Worm (Caenorhabditis elegans) whole organism, young adult: ENCODE results near the gene F35D2.6.

Experiments
- C06A6.2 ChIP-seq: fragments of 200-800 bp; sonication (Bioruptor generic); conservative IDR thresholded peaks from 2 replicates; pipeline ENCODE4 v1.3.6; 2022; ENCODE audit warnings: missing genetic modification characterization, missing compliant biosample characterization
- F55B11.4 ChIP-seq: sonication (generic microtip); optimal IDR thresholded peaks from 2 replicates; lab custom pipeline; 2016; ENCODE audit warnings: missing compliant biosample characterization, missing genetic modification characterization, borderline replicate concordance; ENCODE audit not compliant: insufficient read depth
- F57A8.1 ChIP-seq: fragments of 200-800 bp; sonication (Bioruptor generic); optimal IDR thresholded peaks from 2 replicates; lab custom pipeline; 2018; ENCODE audit warnings: mild to moderate bottlenecking, missing genetic modification characterization, moderate library complexity, missing compliant biosample characterization
- Y53F4B.3 ChIP-seq: fragments of 200-800 bp; sonication (Bioruptor generic); IDR thresholded peaks from 2 replicates; pipeline ENCODE4 v1.3.6; 2022; ENCODE audit warnings: missing genetic modification reagents, missing genetic modification characterization, missing compliant biosample characterization
- Y95B8A.8 ChIP-seq: fragments of 200-800 bp; sonication (Bioruptor generic); IDR thresholded peaks from 2 replicates; pipeline ENCODE4 v1.3.6; 2022; ENCODE audit warnings: missing genetic modification reagents, missing genetic modification characterization, missing compliant biosample characterization
- akir-1 ChIP-seq: fragments of 200-800 bp; sonication (Bioruptor generic); optimal IDR thresholded peaks from 2 replicates; lab custom pipeline; 2018; ENCODE audit warnings: mild to moderate bottlenecking, missing genetic modification characterization, moderate library complexity, missing compliant biosample characterization
- athp-1 ChIP-seq: sonication (generic microtip); optimal IDR thresholded peaks from 2 replicates; lab custom pipeline; 2017; ENCODE audit warnings: mild to moderate bottlenecking, missing genetic modification characterization, missing compliant biosample characterization
- ceh-27 ChIP-seq: fragments of 200-800 bp; sonication (Bioruptor generic); optimal IDR thresholded peaks from 2 replicates; lab custom pipeline; 2018; ENCODE audit warnings: mild to moderate bottlenecking, missing genetic modification characterization, moderate library complexity, missing compliant biosample characterization
- efl-1 ChIP-seq: fragments of 150-350 bp; optimal IDR thresholded peaks from 2 replicates; lab custom pipeline; 2014; ENCODE audit warnings: missing biosample characterization, missing genetic modification reagents, missing genetic modification characterization
- hlh-12 ChIP-seq: sonication (generic microtip); optimal IDR thresholded peaks from 2 replicates; lab custom pipeline; 2016; ENCODE audit warnings: missing genetic modification characterization, missing compliant biosample characterization
- nfya-1 ChIP-seq: sonication (generic microtip); optimal IDR thresholded peaks from 2 replicates; lab custom pipeline; 2017; ENCODE audit warnings: antibody characterized with exemption, missing compliant biosample characterization, missing genetic modification characterization, borderline replicate concordance; ENCODE audit not compliant: insufficient read depth
- nhr-179 ChIP-seq: sonication (generic microtip); optimal IDR thresholded peaks from 2 replicates; lab custom pipeline; 2016; ENCODE audit warnings: mild to moderate bottlenecking, missing genetic modification characterization, missing compliant biosample characterization
- snpc-1.3 ChIP-seq: sonication (generic microtip); optimal IDR thresholded peaks from 2 replicates; lab custom pipeline; 2017; ENCODE audit warnings: missing genetic modification characterization, mild to moderate bottlenecking, missing compliant biosample characterization, antibody characterized with exemption, moderate library complexity, missing genotype, missing genetic modification reagents; ENCODE audit not compliant: insufficient read depth
- unc-130 ChIP-seq: sonication (generic microtip); optimal IDR thresholded peaks from 2 replicates; lab custom pipeline; 2016; ENCODE audit warnings: missing genetic modification reagents, missing genetic modification characterization, missing compliant biosample characterization

DNA sequence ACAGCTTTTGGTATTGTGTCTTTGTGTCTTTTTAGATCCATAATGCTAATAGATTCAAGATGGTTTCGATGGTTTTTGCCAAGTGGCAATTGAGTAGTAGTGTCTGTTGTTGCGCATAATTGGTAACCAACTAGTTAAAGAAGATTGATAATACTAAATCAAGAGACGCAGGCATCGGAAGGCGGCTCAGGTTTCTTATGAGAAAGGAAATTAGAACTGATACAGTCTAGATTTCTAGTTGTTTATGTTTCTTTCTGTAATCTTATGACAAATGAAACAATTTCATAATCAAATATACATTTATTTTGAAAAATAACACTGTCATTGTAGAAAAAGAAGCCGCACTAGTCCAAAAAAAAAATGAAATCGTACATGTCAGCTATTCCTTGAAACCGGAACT, 23.7 kb upstream of the F35D2.6 start, which contains the start of gene ZK1290.10:
- no peak for TF ChIP-seq Y95B8A.8
- TF ChIP-seq nhr-179 (tag; lab: Kevin White, UChicago) = no peak
- TF ChIP-seq hlh-12 = no peak
- no peak for TF ChIP-seq akir-1 (GFP tag; lab: Kevin White, UChicago)
- TF ChIP-seq unc-130 (GFP tag; lab: Kevin White, UChicago) = no peak
- TF ChIP-seq F57A8.1 (GFP tag; lab: Kevin White, UChicago) = no peak
- no peak for TF ChIP-seq Y53F4B.3 (GFP tag; lab: Robert Waterston, UW)
- no peak for TF ChIP-seq athp-1 (tag; lab: Kevin White, UChicago)
- TF ChIP-seq ceh-27 (GFP tag; lab: Kevin White, UChicago) = no peak
- no peak for TF ChIP-seq efl-1
- no peak for TF ChIP-seq F55B11.4 (tag; lab: Kevin White, UChicago)
- TF ChIP-seq nfya-1 (tag; lab: Kevin White, UChicago) = no peak
- no peak for TF ChIP-seq snpc-1.3
- no peak for TF ChIP-seq C06A6.2
